Worm (Caenorhabditis elegans): ENCODE data around the gene T07D4.5.

- TF ChIP-seq unc-130 (GFP tag; optimal IDR thresholded peaks at IDR 0.05) (no peak), ztf-28 (GFP tag; IDR thresholded peaks at IDR 0.05) (no peak), ceh-91 (GFP tag; IDR thresholded peaks at IDR 0.05) (no peak), unc-62 (GFP tag; optimal IDR thresholded peaks at IDR 0.05) (no peak), nfya-1 (tag; optimal IDR thresholded peaks at IDR 0.05; ENCODE audit: borderline replicate concordance, insufficient read depth) (no peak), mcd-1 (GFP tag; IDR thresholded peaks at IDR 0.05) (no peak), ceh-27 (GFP tag; optimal IDR thresholded peaks at IDR 0.05) (no peak), hsf-1 (GFP tag; IDR thresholded peaks at IDR 0.05) (no peak), B0019.2 (GFP tag; conservative IDR thresholded peaks at IDR 0.05) (no peak), ZK185.1 (tag; optimal IDR thresholded peaks at IDR 0.05; ENCODE audit: poor library complexity, severe bottlenecking) (no peak)
Measured at ce11 chrII:8891606-8892005, 7.5 kb upstream of the T07D4.5 start.

Measured in whole organism, young adult.